Worm (Caenorhabditis elegans): ENCODE measurements around the gene C52B9.4.

DNA sequence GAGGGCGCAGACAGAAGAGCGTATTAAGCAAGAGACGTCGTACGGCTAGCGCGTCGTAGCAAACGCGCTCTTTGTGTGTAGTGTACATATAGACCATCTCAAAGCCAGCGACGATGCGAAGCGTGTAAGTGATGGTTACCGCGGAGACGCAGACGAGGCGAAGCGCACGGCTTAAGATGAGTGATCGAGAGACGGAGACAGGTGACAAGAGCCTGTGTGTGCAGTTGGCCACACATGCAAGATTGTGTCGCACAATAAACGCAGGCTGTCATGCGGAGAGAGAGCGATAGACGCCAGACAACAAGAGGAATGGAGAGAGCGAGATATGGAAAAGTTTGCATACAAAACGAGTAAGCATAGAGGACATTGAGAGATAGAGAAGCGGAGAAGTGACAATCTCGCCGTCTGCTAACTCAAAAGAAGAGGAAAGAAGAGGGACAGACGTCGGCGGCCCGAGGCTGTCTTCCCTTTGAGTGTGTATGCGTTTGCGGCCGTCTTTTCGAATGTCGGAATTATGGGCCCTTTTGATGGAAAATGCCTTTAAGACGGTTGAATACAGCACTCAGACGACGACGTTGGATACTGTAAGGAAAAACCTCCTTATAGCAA lies 37.6 kb upstream of the C52B9.4 start:
- TF ChIP-seq egl-44 (GFP tag; IDR thresholded peaks at IDR 0.05) (peak; percentile 58; the same call in 1 of the 2 replicates), pbrm-1 (GFP tag; IDR thresholded peaks at IDR 0.05) (peak; percentile 20; the same call in 1 of the 2 replicates), unc-130 (GFP tag; optimal IDR thresholded peaks at IDR 0.05) (no peak), aptf-3 (GFP tag; IDR thresholded peaks at IDR 0.05) (no peak), ama-1 (optimal IDR thresholded peaks at IDR 0.05) (peak; percentile 56), ama-1 (GFP tag; optimal IDR thresholded peaks at IDR 0.05) (no peak), zim-3 (tag; optimal IDR thresholded peaks at IDR 0.05) (no peak), lin-35 (GFP tag; optimal IDR thresholded peaks at IDR 0.05) (peak in 1 of 3 experiments; percentile 46), egl-18 (GFP tag; IDR thresholded peaks at IDR 0.05) (peak; percentile 65; the same call in 1 of the 2 replicates)

Measured in whole organism, young adult.